Worm (Caenorhabditis elegans) whole organism, L2 larva: ENCODE data around the gene flp-15.

Source experiments
- C34F6.9 ChIP-seq: fragments of 150-350 bp; optimal IDR thresholded peaks from 2 replicates; lab custom pipeline; 2014; ENCODE audit warnings: missing biosample characterization, missing genetic modification characterization
- dmd-4 ChIP-seq: sonication (generic microtip); optimal IDR thresholded peaks from 2 replicates; lab custom pipeline; 2017; ENCODE audit warnings: missing biosample characterization, missing genetic modification characterization
- lin-11 ChIP-seq: fragments of 150-350 bp; sonication (generic microtip); optimal IDR thresholded peaks from 2 replicates; lab custom pipeline; 2014; ENCODE audit warnings: missing biosample characterization, missing genetic modification characterization, inconsistent platforms, mixed read lengths
- nhr-11 ChIP-seq: fragments of 150-350 bp; optimal IDR thresholded peaks from 2 replicates; lab custom pipeline; 2014; ENCODE audit warnings: missing biosample characterization, missing genetic modification characterization
- nhr-12 ChIP-seq: fragments of 150-350 bp; optimal IDR thresholded peaks from 2 replicates; lab custom pipeline; 2014; ENCODE audit warnings: missing biosample characterization, missing genetic modification characterization
- nhr-25 ChIP-seq: fragments of 150-350 bp; sonication (generic microtip); optimal IDR thresholded peaks from 3 replicates; lab custom pipeline; 2014; ENCODE audit warnings: missing biosample characterization, missing genetic modification characterization
- skn-1 ChIP-seq: sonication (generic microtip); optimal IDR thresholded peaks from 2 replicates; lab custom pipeline; 2017; ENCODE audit warnings: missing biosample characterization, missing genetic modification characterization
- zag-1 ChIP-seq: fragments of 150-350 bp; optimal IDR thresholded peaks from 2 replicates; lab custom pipeline; 2014; ENCODE audit warnings: missing biosample characterization, missing genetic modification characterization

ce11 chrIII:13701691-13702090, 34.1 kb upstream of the flp-15 start, which contains the start of gene lit-1:
- no peak for TF ChIP-seq zag-1 (tag; lab: Kevin White, UChicago)
- TF ChIP-seq skn-1 (tag; lab: Kevin White, UChicago), result no peak
- TF ChIP-seq nhr-12, result no peak
- TF ChIP-seq C34F6.9, result no peak
- TF ChIP-seq nhr-25 (tag; lab: Kevin White, UChicago), result no peak
- no peak for TF ChIP-seq lin-11 (tag; lab: Kevin White, UChicago)
- no peak for TF ChIP-seq nhr-11 (tag; lab: Kevin White, UChicago)
- TF ChIP-seq dmd-4, result no peak
